Worm (Caenorhabditis elegans): ENCODE data around the gene tat-1.

tat-1 gene

ce11 chrIII:12437020-12437419 lies 15.5 kb upstream of the tat-1 start:
- TF ChIP-seq aha-1 (tag), result peak; percentile 95
- no peak for TF ChIP-seq ceh-44 (GFP tag; IDR thresholded peaks at IDR 0.05)

ce11 chrIII:12436215-12436614 lies 14.7 kb upstream of the tat-1 start, which contains the start of gene fbxa-218:
TSS of gene fbxa-218 (plus strand) at chrIII:12436515.
- no peak for TF ChIP-seq D1046.2 (GFP tag; IDR thresholded peaks at IDR 0.05)
- TF ChIP-seq set-16 (GFP tag; IDR thresholded peaks at IDR 0.05), result no peak
- TF ChIP-seq mep-1 (tag; optimal IDR thresholded peaks at IDR 0.05), result no peak
- no peak for TF ChIP-seq dmd-8 (GFP tag; IDR thresholded peaks at IDR 0.05)
- no peak for TF ChIP-seq dpl-1 (GFP tag; optimal IDR thresholded peaks at IDR 0.05)
- no peak for TF ChIP-seq cey-2 (tag; optimal IDR thresholded peaks at IDR 0.05; ENCODE audit: borderline replicate concordance, insufficient read depth)
- no peak for TF ChIP-seq F44E2.7 (GFP tag; IDR thresholded peaks at IDR 0.05)
- TF ChIP-seq Y105C5A.15 (GFP tag; IDR thresholded peaks at IDR 0.05), result no peak
- TF ChIP-seq zfp-2 (tag; optimal IDR thresholded peaks at IDR 0.05), result no peak
- TF ChIP-seq F49E8.2 (tag; optimal IDR thresholded peaks at IDR 0.05; ENCODE audit: borderline replicate concordance), result no peak
- no peak for TF ChIP-seq F10B5.3 (tag; optimal IDR thresholded peaks at IDR 0.05)
- no peak for TF ChIP-seq lsy-2 (tag; optimal IDR thresholded peaks at IDR 0.05)

- TF ChIP-seq zfp-2 (tag; optimal IDR thresholded peaks at IDR 0.05) (no peak), ztf-11 (tag; optimal IDR thresholded peaks at IDR 0.05) (no peak), lin-39 (tag; optimal IDR thresholded peaks at IDR 0.05) (no peak), ces-1 (GFP tag; optimal IDR thresholded peaks at IDR 0.05) (no peak)
Measured at ce11 chrIII:12434104-12434503, 12.6 kb upstream of the tat-1 start, which contains the start of gene Y49E10.27. TSS of gene Y49E10.27 (plus strand) at chrIII:12434404.

ce11 chrIII:12430209-12430608 lies 8.7 kb upstream of the tat-1 start, which contains the start of gene Y49E10.16:
TSS of gene Y49E10.16 (plus strand) at chrIII:12430509.
- TF ChIP-seq pqm-1 (tag; optimal IDR thresholded peaks at IDR 0.05) (peak; percentile 32), daf-16 (GFP tag; optimal IDR thresholded peaks at IDR 0.05) (no peak), daf-16 (tag; optimal IDR thresholded peaks at IDR 0.05) (peak; percentile 17), jun-1 (tag; optimal IDR thresholded peaks at IDR 0.05) (no peak)

- TF ChIP-seq nhr-11 (tag; optimal IDR thresholded peaks at IDR 0.05) (peak; percentile 46), arid-1 (GFP tag; conservative IDR thresholded peaks at IDR 0.05) (no peak), F37D6.2 (tag; optimal IDR thresholded peaks at IDR 0.05) (peak; percentile 10), unc-62 (GFP tag; optimal IDR thresholded peaks at IDR 0.05 in 1 of 2) (no peak), unc-62 (tag; optimal IDR thresholded peaks at IDR 0.05) (no peak), hlh-30 (tag; optimal IDR thresholded peaks at IDR 0.05; ENCODE audit: insufficient read depth) (peak; percentile 59), dve-1 (tag; optimal IDR thresholded peaks at IDR 0.05; ENCODE audit: insufficient read depth) (peak; percentile 22), pha-4 (GFP tag; IDR thresholded peaks at IDR 0.05) (0 out of 2 replicates have a peak, but pooled peaks have one; percentile 15), pha-4 (tag; optimal IDR thresholded peaks at IDR 0.05) (peak; percentile 15), fos-1 (tag; optimal IDR thresholded peaks at IDR 0.05) (no peak), mxl-3 (GFP tag; optimal IDR thresholded peaks at IDR 0.05) (no peak), ztf-11 (tag; optimal IDR thresholded peaks at IDR 0.05) (no peak), dpl-1 (GFP tag; optimal IDR thresholded peaks at IDR 0.05) (peak; percentile 97), lsy-2 (tag; optimal IDR thresholded peaks at IDR 0.05) (peak; percentile 91 to 99), zip-2 (tag; optimal IDR thresholded peaks at IDR 0.05) (no peak), mep-1 (tag; optimal IDR thresholded peaks at IDR 0.05) (peak; percentile 59), mes-2 (tag; optimal IDR thresholded peaks at IDR 0.05; ENCODE audit: poor library complexity, severe bottlenecking) (peak; percentile 84), hmg-1.1 (GFP tag; IDR thresholded peaks at IDR 0.05) (peak; percentile 41; the same call in 1 of the 2 replicates), nhr-28 (tag; optimal IDR thresholded peaks at IDR 0.05) (peak; percentile 17), R02D3.7 (tag; optimal IDR thresholded peaks at IDR 0.05) (no peak), hlh-11 (tag; optimal IDR thresholded peaks at IDR 0.05) (peak; percentile 6), ceh-28 (tag; optimal IDR thresholded peaks at IDR 0.05) (no peak), nhr-77 (tag; optimal IDR thresholded peaks at IDR 0.05) (peak; percentile 60), hif-1 (tag; optimal IDR thresholded peaks at IDR 0.05) (peak in 1 of 2 experiments; percentile 33), lin-38 (GFP tag; IDR thresholded peaks at IDR 0.05) (peak; percentile 65), lin-15B (tag; optimal IDR thresholded peaks at IDR 0.05) (no peak), unc-39 (tag; optimal IDR thresholded peaks at IDR 0.05) (no peak)
Measured at ce11 chrIII:12429579-12430084, 8.1 kb upstream of the tat-1 start, which contains the start of gene snr-6. TSS of gene snr-6 (minus strand) at chrIII:12429629.
